Worm (Caenorhabditis elegans) whole organism, late embryonic: ENCODE measurements around the gene K07E8.6.
A peak's percentile ranks its signal among the peaks of the same experiment; 100 is the strongest.

ENCODE experiments used
- F13H6.1 ChIP-seq: sonication (generic microtip); optimal IDR thresholded peaks from 2 replicates; lab custom pipeline; 2016; ENCODE audit warnings: missing genetic modification characterization, missing compliant biosample characterization
- T23F11.4 ChIP-seq: fragments of 200-800 bp; sonication (Bioruptor generic); optimal IDR thresholded peaks from 2 replicates; lab custom pipeline; 2018; ENCODE audit warnings: mild to moderate bottlenecking, missing genetic modification characterization, missing compliant biosample characterization
- ama-1 ChIP-seq: fragments of 150-350 bp; optimal IDR thresholded peaks from 2 replicates; lab custom pipeline; 2014
- ceh-2 ChIP-seq: sonication (generic microtip); optimal IDR thresholded peaks from 2 replicates; lab custom pipeline; 2016; ENCODE audit warnings: missing genotype, missing genetic modification characterization, missing compliant biosample characterization
- ceh-22 ChIP-seq: sonication (generic microtip); optimal IDR thresholded peaks from 2 replicates; lab custom pipeline; 2017; ENCODE audit warnings: missing biosample characterization, missing genetic modification characterization
- ceh-31 ChIP-seq: sonication (generic microtip); optimal IDR thresholded peaks from 2 replicates; lab custom pipeline; 2016; ENCODE audit warnings: missing genetic modification characterization, missing compliant biosample characterization
- ceh-34 ChIP-seq: sonication (generic microtip); optimal IDR thresholded peaks from 2 replicates; lab custom pipeline; 2016; ENCODE audit warnings: mild to moderate bottlenecking, missing genetic modification characterization, missing compliant biosample characterization
- ceh-48 ChIP-seq: sonication (generic microtip); optimal IDR thresholded peaks from 2 replicates; lab custom pipeline; 2016; ENCODE audit warnings: missing genetic modification characterization, inconsistent platforms, missing compliant biosample characterization
- ceh-9 ChIP-seq: sonication (generic microtip); optimal IDR thresholded peaks from 2 replicates; lab custom pipeline; 2016; ENCODE audit warnings: mild to moderate bottlenecking, missing genetic modification characterization, inconsistent platforms, missing compliant biosample characterization
- dmd-4 ChIP-seq: sonication (generic microtip); optimal IDR thresholded peaks from 2 replicates; lab custom pipeline; 2016; ENCODE audit warnings: borderline replicate concordance, missing genetic modification characterization, missing compliant biosample characterization
- elt-2 ChIP-seq: sonication (generic microtip); optimal IDR thresholded peaks from 2 replicates; lab custom pipeline; 2016; ENCODE audit warnings: missing genetic modification reagents, missing genetic modification characterization, missing compliant biosample characterization
- fkh-10 ChIP-seq: fragments of 150-350 bp; optimal IDR thresholded peaks from 2 replicates; lab custom pipeline; 2014; ENCODE audit warnings: missing biosample characterization, missing genetic modification reagents, missing genetic modification characterization
- hlh-15 ChIP-seq: sonication (generic microtip); optimal IDR thresholded peaks from 2 replicates; lab custom pipeline; 2016; ENCODE audit warnings: missing genetic modification characterization, missing compliant biosample characterization
- hlh-30 ChIP-seq: sonication (generic microtip); optimal IDR thresholded peaks from 2 replicates; lab custom pipeline; 2017; ENCODE audit warnings: antibody characterized with exemption, missing genetic modification characterization, missing compliant biosample characterization; ENCODE audit not compliant: insufficient read depth
- madf-2 ChIP-seq: sonication (generic microtip); optimal IDR thresholded peaks from 2 replicates; lab custom pipeline; 2017; ENCODE audit warnings: missing genetic modification characterization, missing compliant biosample characterization
- nfya-1 ChIP-seq: sonication (generic microtip); optimal IDR thresholded peaks from 2 replicates; lab custom pipeline; 2017; ENCODE audit warnings: missing genetic modification characterization, mild to moderate bottlenecking, missing compliant biosample characterization, antibody characterized with exemption, moderate library complexity
- nhr-11 ChIP-seq: fragments of 150-350 bp; optimal IDR thresholded peaks from 2 replicates; lab custom pipeline; 2014; ENCODE audit warnings: missing biosample characterization, missing genetic modification characterization
- nhr-232 ChIP-seq: sonication (generic microtip); optimal IDR thresholded peaks from 2 replicates; lab custom pipeline; 2016; ENCODE audit warnings: missing genetic modification characterization, missing compliant biosample characterization
- odd-2 ChIP-seq: sonication (generic microtip); optimal IDR thresholded peaks from 2 replicates; lab custom pipeline; 2017; ENCODE audit warnings: antibody characterized with exemption, mild to moderate bottlenecking, missing genetic modification characterization, missing compliant biosample characterization
- pag-3 ChIP-seq: sonication (generic microtip); optimal IDR thresholded peaks from 2 replicates; lab custom pipeline; 2016; ENCODE audit warnings: missing compliant biosample characterization, missing genetic modification characterization, borderline replicate concordance
- pat-9 ChIP-seq: fragments of 200-800 bp; sonication (Bioruptor generic); optimal IDR thresholded peaks from 2 replicates; lab custom pipeline; 2018; ENCODE audit warnings: mild to moderate bottlenecking, missing genetic modification characterization, moderate library complexity, missing compliant biosample characterization
- pha-4 ChIP-seq: fragments of 150-350 bp; optimal IDR thresholded peaks from 2 replicates; lab custom pipeline; 2018; ENCODE audit warnings: missing biosample characterization, missing genetic modification reagents, missing genetic modification characterization
- ref-2 ChIP-seq: sonication (generic microtip); optimal IDR thresholded peaks from 2 replicates; lab custom pipeline; 2016; ENCODE audit warnings: missing genetic modification characterization, missing compliant biosample characterization
- sox-2 ChIP-seq: fragments of 200-800 bp; sonication (Bioruptor generic); IDR thresholded peaks from 2 replicates; pipeline ENCODE4 v1.3.6; 2022; ENCODE audit warnings: missing genetic modification reagents, missing genetic modification characterization, missing compliant biosample characterization
- tbx-2 ChIP-seq: sonication (generic microtip); optimal IDR thresholded peaks from 2 replicates; lab custom pipeline; 2016; ENCODE audit warnings: missing genetic modification characterization, missing compliant biosample characterization
- tbx-7 ChIP-seq: sonication (generic microtip); optimal IDR thresholded peaks from 2 replicates; lab custom pipeline; 2016; ENCODE audit warnings: missing genotype, missing genetic modification characterization, missing compliant biosample characterization
- ttx-3 ChIP-seq: sonication (generic microtip); optimal IDR thresholded peaks from 2 replicates; lab custom pipeline; 2016; ENCODE audit warnings: missing genetic modification reagents, missing genetic modification characterization, missing compliant biosample characterization
- unc-42 ChIP-seq: sonication (generic microtip); optimal IDR thresholded peaks from 2 replicates; lab custom pipeline; 2016; ENCODE audit warnings: missing genotype, missing genetic modification characterization, missing compliant biosample characterization
- unc-55 ChIP-seq: sonication (generic microtip); optimal IDR thresholded peaks from 2 replicates; lab custom pipeline; 2017; ENCODE audit warnings: missing biosample characterization, missing genetic modification reagents, missing genetic modification characterization
- unc-86 ChIP-seq: sonication (generic microtip); optimal IDR thresholded peaks from 2 replicates; lab custom pipeline; 2016; ENCODE audit warnings: missing genetic modification characterization, missing compliant biosample characterization
- zip-5 ChIP-seq: sonication (generic microtip); optimal IDR thresholded peaks from 2 replicates; lab custom pipeline; 2016; ENCODE audit warnings: missing genetic modification characterization, missing compliant biosample characterization

Gene K07E8.6

ce11 chrII:627205-627604, 12.2 kb downstream of the K07E8.6 start, which contains the start of gene arrd-1:
TSS of gene arrd-1 (plus strand) at chrII:627505.
- no peak for TF ChIP-seq sox-2 (GFP tag; lab: Robert Waterston, UW)

DNA sequence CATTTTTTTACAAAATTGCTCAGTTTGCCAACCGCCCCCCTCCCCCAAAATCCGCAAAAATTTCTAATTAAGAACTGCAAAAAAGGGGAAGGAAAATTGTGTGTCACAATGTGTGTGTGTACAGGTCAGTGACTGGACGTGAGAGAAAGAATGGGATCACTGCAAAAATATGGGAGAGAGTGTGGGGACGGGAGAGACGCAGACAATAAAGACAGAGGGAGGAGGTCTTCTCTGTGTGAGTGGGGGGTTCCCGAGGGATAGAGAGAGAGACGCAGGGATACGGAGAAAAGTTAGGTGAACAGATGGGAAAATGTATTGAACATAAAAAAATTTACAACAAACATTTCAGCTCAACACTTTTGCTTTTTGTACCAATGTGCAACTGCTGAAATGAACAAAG, 13.4 kb downstream of the K07E8.6 start:
- TF ChIP-seq tbx-2 (tag; lab: Kevin White, UChicago) = peak; percentile 38
- peak; percentile 4 for TF ChIP-seq F13H6.1
- peak; percentile 18 for TF ChIP-seq hlh-30
- TF ChIP-seq pat-9 (tag; lab: Kevin White, UChicago) = no peak
- peak; percentile 12 for TF ChIP-seq unc-42 (tag; lab: Kevin White, UChicago)
- TF ChIP-seq ceh-2 (tag; lab: Kevin White, UChicago) = peak; percentile 2
- peak; percentile 75 for TF ChIP-seq unc-55 (GFP tag; lab: Kevin White, UChicago)
- peak; percentile 61 for TF ChIP-seq ceh-31
- TF ChIP-seq nhr-11 (tag; lab: Kevin White, UChicago) = no peak
- TF ChIP-seq ceh-34 (tag; lab: Kevin White, UChicago) = peak; percentile 27
- TF ChIP-seq nfya-1 (tag; lab: Kevin White, UChicago) = peak; percentile 62

- no peak for TF ChIP-seq fkh-10 (GFP tag; lab: Kevin White, UChicago)
- TF ChIP-seq pat-9 (tag; lab: Kevin White, UChicago) = no peak
- no peak for TF ChIP-seq sox-2 (GFP tag; lab: Robert Waterston, UW)
- no peak for TF ChIP-seq zip-5 (tag; lab: Kevin White, UChicago)
- TF ChIP-seq odd-2 (tag; lab: Kevin White, UChicago) = no peak
- no peak for TF ChIP-seq unc-86 (tag; lab: Kevin White, UChicago)
- no peak for TF ChIP-seq hlh-15 (tag; lab: Kevin White, UChicago)
- TF ChIP-seq ceh-9 (tag; lab: Kevin White, UChicago) = no peak
- TF ChIP-seq, all 69 proteins: peak for 0
These were observed 14.9 kb downstream of the K07E8.6 start, which contains the start of gene T04B8.5 for ce11 chrII:624443-624842. TSS of gene T04B8.5 (minus strand) at chrII:624543.

- peak; percentile 26 for TF ChIP-seq unc-55 (GFP tag; lab: Kevin White, UChicago)
- TF ChIP-seq nfya-1 (tag; lab: Kevin White, UChicago) = peak; percentile 45
- no peak for TF ChIP-seq ref-2 (tag; lab: Kevin White, UChicago)
- no peak for TF ChIP-seq nhr-232
- TF ChIP-seq pag-3 (tag; lab: Kevin White, UChicago) = no peak
- TF ChIP-seq ceh-34 (tag; lab: Kevin White, UChicago) = peak; percentile 53
- peak; percentile 26 for TF ChIP-seq ceh-31
- no peak for TF ChIP-seq tbx-7 (tag; lab: Kevin White, UChicago)
These were observed 16.9 kb downstream of the K07E8.6 start for ce11 chrII:622478-622877.

ce11 chrII:621141-621540, 18.2 kb downstream of the K07E8.6 start:
- TF ChIP-seq madf-2 (tag; lab: Kevin White, UChicago) (no peak), T23F11.4 (GFP tag; lab: Kevin White, UChicago) (no peak), unc-86 (tag; lab: Kevin White, UChicago) (no peak), pha-4 (tag; lab: Kevin White, UChicago) (no peak), dmd-4 (no peak), ama-1 (no peak), elt-2 (tag; lab: Kevin White, UChicago) (no peak), ceh-9 (tag; lab: Kevin White, UChicago) (no peak), ceh-22 (tag; lab: Kevin White, UChicago) (no peak), ttx-3 (tag; lab: Kevin White, UChicago) (no peak)

DNA sequence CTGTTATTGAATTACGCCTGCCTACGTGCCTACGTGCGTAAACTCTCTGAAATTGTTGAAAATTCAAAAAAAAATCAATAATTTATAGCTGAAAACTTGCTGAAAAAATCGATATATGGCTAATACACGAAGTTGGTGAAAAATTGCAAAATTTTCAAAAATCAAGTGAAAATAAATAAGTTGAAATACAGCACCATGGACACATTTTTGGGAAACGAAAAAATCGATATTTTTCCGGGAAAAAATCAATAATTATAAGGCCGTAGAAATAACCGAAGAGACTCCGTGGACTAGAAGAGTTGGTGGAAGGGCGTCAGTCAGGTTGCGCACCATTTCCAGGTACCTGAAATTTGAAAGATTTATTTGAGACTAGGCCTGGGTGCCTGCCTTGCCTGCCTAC, 24.7 kb downstream of the K07E8.6 start:
- TF ChIP-seq nhr-11 (tag; lab: Kevin White, UChicago) = no peak
- peak; percentile 48 for TF ChIP-seq ceh-48 (tag; lab: Kevin White, UChicago)
